Worm (Caenorhabditis elegans): ENCODE measurements around the gene F20C5.5.

The F20C5.5 gene

DNA sequence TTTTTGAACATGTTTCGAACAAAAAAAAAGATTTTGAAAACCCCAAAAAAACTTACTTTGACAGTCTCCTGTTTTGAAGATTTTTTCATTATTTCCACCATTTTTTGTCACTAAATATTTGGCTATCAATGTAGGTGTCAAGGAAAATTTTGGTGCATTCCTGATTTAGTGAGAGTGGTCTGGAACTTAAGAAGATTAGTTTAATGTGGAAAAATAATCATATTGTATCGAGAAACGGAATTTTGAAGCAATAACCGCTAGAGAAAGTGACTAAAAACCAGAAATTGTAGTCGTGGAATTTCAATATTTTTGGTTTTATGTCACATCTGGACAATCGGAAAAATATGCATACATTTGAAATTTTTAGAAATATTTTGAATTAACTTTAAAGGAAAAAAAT is 7.5 kb downstream of the F20C5.5 start, which contains the start of the genes F20C5.11 and klp-11:
F20C5.11 (minus strand) TSS at position 101 of the 400 bp plus-strand sequence.
klp-11 (minus strand) TSS at position 171 of the 400 bp plus-strand sequence.
- no peak for TF ChIP-seq lin-11 (tag; optimal IDR thresholded peaks at IDR 0.05)
- no peak for TF ChIP-seq nhr-6 (tag; optimal IDR thresholded peaks at IDR 0.05)
- no peak for TF ChIP-seq skn-1 (tag; optimal IDR thresholded peaks at IDR 0.05)
- no peak for TF ChIP-seq fos-1 (tag; optimal IDR thresholded peaks at IDR 0.05)
- TF ChIP-seq mdl-1 (tag; optimal IDR thresholded peaks at IDR 0.05), result no peak
- TF ChIP-seq R02D3.7 (tag; optimal IDR thresholded peaks at IDR 0.05), result no peak
- TF ChIP-seq ztf-4 (tag; optimal IDR thresholded peaks at IDR 0.05), result no peak
- no peak for TF ChIP-seq unc-62 (GFP tag; optimal IDR thresholded peaks at IDR 0.05)
- no peak for TF ChIP-seq lin-13 (GFP tag; optimal IDR thresholded peaks at IDR 0.05)
- TF ChIP-seq ceh-82 (tag; optimal IDR thresholded peaks at IDR 0.05), result no peak
- no peak for TF ChIP-seq ceh-16 (tag; optimal IDR thresholded peaks at IDR 0.05)

- TF ChIP-seq unc-55 (GFP tag; optimal IDR thresholded peaks at IDR 0.05) (peak; percentile 85), gmeb-1 (tag; optimal IDR thresholded peaks at IDR 0.05) (no peak), egl-27 (tag; optimal IDR thresholded peaks at IDR 0.05) (no peak), ZK546.5 (tag; optimal IDR thresholded peaks at IDR 0.05) (no peak), elt-1 (tag; optimal IDR thresholded peaks at IDR 0.05) (no peak), nhr-6 (tag; optimal IDR thresholded peaks at IDR 0.05) (no peak), lin-13 (GFP tag; optimal IDR thresholded peaks at IDR 0.05) (peak; percentile 34), skn-1 (tag; optimal IDR thresholded peaks at IDR 0.05) (no peak), crh-2 (tag; optimal IDR thresholded peaks at IDR 0.05) (peak; percentile 50), C34F6.9 (tag; optimal IDR thresholded peaks at IDR 0.05) (peak; percentile 54), nhr-12 (tag; optimal IDR thresholded peaks at IDR 0.05) (no peak), sma-9 (GFP tag; optimal IDR thresholded peaks at IDR 0.05) (no peak), sma-9 (tag; optimal IDR thresholded peaks at IDR 0.05) (no peak), lsy-2 (tag; optimal IDR thresholded peaks at IDR 0.05) (peak in 1 of 2 experiments; percentile 64), sma-3 (GFP tag; optimal IDR thresholded peaks at IDR 0.05) (no peak), zag-1 (tag; optimal IDR thresholded peaks at IDR 0.05) (peak; percentile 50), ztf-1 (GFP tag; conservative IDR thresholded peaks at IDR 0.05) (no peak), mdl-1 (tag; optimal IDR thresholded peaks at IDR 0.05) (no peak), fos-1 (tag; optimal IDR thresholded peaks at IDR 0.05) (peak; percentile 26), F13H6.1 (tag; optimal IDR thresholded peaks at IDR 0.05) (no peak), ztf-11 (tag; optimal IDR thresholded peaks at IDR 0.05) (no peak), nhr-129 (tag; optimal IDR thresholded peaks at IDR 0.05) (peak; percentile 37), mab-5 (tag; optimal IDR thresholded peaks at IDR 0.05) (no peak), mbf-1 (tag; optimal IDR thresholded peaks at IDR 0.05) (no peak), R02D3.7 (tag; optimal IDR thresholded peaks at IDR 0.05) (no peak), ceh-16 (tag; optimal IDR thresholded peaks at IDR 0.05) (no peak), dmd-4 (tag; optimal IDR thresholded peaks at IDR 0.05) (no peak), unc-62 (GFP tag; optimal IDR thresholded peaks at IDR 0.05) (no peak), elt-3 (tag; optimal IDR thresholded peaks at IDR 0.05) (no peak), ceh-82 (tag; optimal IDR thresholded peaks at IDR 0.05) (no peak), lin-39 (tag; optimal IDR thresholded peaks at IDR 0.05) (no peak), alr-1 (tag; optimal IDR thresholded peaks at IDR 0.05) (no peak), peb-1 (tag; optimal IDR thresholded peaks at IDR 0.05) (no peak), Y55F3AM.14 (GFP tag; optimal IDR thresholded peaks at IDR 0.05) (no peak), aly-2 (tag; optimal IDR thresholded peaks at IDR 0.05) (no peak), nhr-10 (tag; optimal IDR thresholded peaks at IDR 0.05) (no peak), unc-39 (tag; optimal IDR thresholded peaks at IDR 0.05) (no peak), snpc-4 (tag; optimal IDR thresholded peaks at IDR 0.05) (no peak), lin-11 (tag; optimal IDR thresholded peaks at IDR 0.05) (no peak), nhr-23 (tag; optimal IDR thresholded peaks at IDR 0.05) (no peak), nhr-25 (tag; optimal IDR thresholded peaks at IDR 0.05) (no peak), blmp-1 (tag; optimal IDR thresholded peaks at IDR 0.05; ENCODE audit: insufficient read depth) (no peak)
Observed at ce11 chrIV:8758620-8759019, 10.8 kb downstream of the F20C5.5 start.

DNA sequence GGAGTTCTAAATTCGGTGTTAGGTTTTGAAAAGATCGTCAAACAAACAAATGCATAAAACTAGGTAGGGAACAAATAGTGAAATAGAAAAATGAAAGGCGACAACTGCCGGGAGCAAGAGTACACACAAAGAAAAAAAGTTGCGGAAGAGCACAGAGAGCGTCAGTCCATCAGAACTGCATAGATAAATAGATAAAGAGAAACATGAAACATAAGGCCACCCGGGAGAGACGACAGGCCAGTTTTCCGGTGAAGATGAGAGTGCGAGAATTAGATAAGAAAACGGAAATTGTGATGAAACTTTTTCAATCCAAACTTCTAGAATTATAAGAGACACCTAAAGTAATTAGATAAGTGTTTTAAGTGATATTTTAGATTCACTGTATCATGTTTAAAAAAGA is 11.7 kb downstream of the F20C5.5 start:
- TF ChIP-seq elt-1 (tag; optimal IDR thresholded peaks at IDR 0.05) (no peak), ZK546.5 (tag; optimal IDR thresholded peaks at IDR 0.05) (no peak), ceh-16 (tag; optimal IDR thresholded peaks at IDR 0.05) (no peak), aly-2 (tag; optimal IDR thresholded peaks at IDR 0.05) (no peak), nhr-129 (tag; optimal IDR thresholded peaks at IDR 0.05) (peak; percentile 26), snpc-4 (tag; optimal IDR thresholded peaks at IDR 0.05) (no peak), C34F6.9 (tag; optimal IDR thresholded peaks at IDR 0.05) (peak; percentile 7), nhr-6 (tag; optimal IDR thresholded peaks at IDR 0.05) (no peak), blmp-1 (tag; optimal IDR thresholded peaks at IDR 0.05; ENCODE audit: insufficient read depth) (no peak), F13H6.1 (tag; optimal IDR thresholded peaks at IDR 0.05) (peak; percentile 64), lin-39 (tag; optimal IDR thresholded peaks at IDR 0.05) (no peak), zag-1 (tag; optimal IDR thresholded peaks at IDR 0.05) (no peak), ztf-1 (GFP tag; conservative IDR thresholded peaks at IDR 0.05) (no peak), elt-3 (tag; optimal IDR thresholded peaks at IDR 0.05) (no peak), nhr-237 (tag; optimal IDR thresholded peaks at IDR 0.05) (no peak), mab-5 (tag; optimal IDR thresholded peaks at IDR 0.05) (no peak), sem-4 (tag; optimal IDR thresholded peaks at IDR 0.05) (no peak), sma-9 (GFP tag; optimal IDR thresholded peaks at IDR 0.05) (peak; percentile 14), sma-9 (tag; optimal IDR thresholded peaks at IDR 0.05) (no peak), nhr-10 (tag; optimal IDR thresholded peaks at IDR 0.05) (no peak), R02D3.7 (tag; optimal IDR thresholded peaks at IDR 0.05) (no peak), ztf-4 (tag; optimal IDR thresholded peaks at IDR 0.05) (no peak), dmd-4 (tag; optimal IDR thresholded peaks at IDR 0.05) (no peak), unc-55 (GFP tag; optimal IDR thresholded peaks at IDR 0.05) (peak; percentile 12), nhr-12 (tag; optimal IDR thresholded peaks at IDR 0.05) (no peak), Y55F3AM.14 (GFP tag; optimal IDR thresholded peaks at IDR 0.05) (no peak), skn-1 (tag; optimal IDR thresholded peaks at IDR 0.05) (no peak), nhr-23 (tag; optimal IDR thresholded peaks at IDR 0.05) (no peak), lin-13 (GFP tag; optimal IDR thresholded peaks at IDR 0.05) (no peak), sma-3 (GFP tag; optimal IDR thresholded peaks at IDR 0.05) (no peak), fos-1 (tag; optimal IDR thresholded peaks at IDR 0.05) (peak; percentile 90), crh-2 (tag; optimal IDR thresholded peaks at IDR 0.05) (peak; percentile 35), nhr-25 (tag; optimal IDR thresholded peaks at IDR 0.05) (no peak)
